Fruit fly (Drosophila melanogaster): Measurements from ENCODE around the gene aay.

aay gene

dm6 chr3L:9410754-9411423, 12.2 kb upstream of the aay start, which contains the start of the genes CG4022 and Cpsf5 (continued):
- TF ChIP-seq CG9876 (GFP tag; optimal IDR thresholded peaks at IDR 0.05) (no peak), pros (GFP tag; optimal IDR thresholded peaks at IDR 0.05) (no peak), Fer2 (tag; optimal IDR thresholded peaks at IDR 0.05) (peak; percentile 67), Blimp-1 (GFP tag; optimal IDR thresholded peaks at IDR 0.05) (peak; percentile 79), CG3838 (GFP tag; optimal IDR thresholded peaks at IDR 0.05) (peak; percentile 74), CG3847 (GFP tag; IDR thresholded peaks at IDR 0.05) (peak; percentile 88), dimm (GFP tag; IDR thresholded peaks at IDR 0.05) (no peak; the same call in 1 of the 2 replicates), Abd-B (GFP tag; optimal IDR thresholded peaks at IDR 0.05) (peak; percentile 86), tin (GFP tag; optimal IDR thresholded peaks at IDR 0.05) (peak; percentile 81), inv (GFP tag; IDR thresholded peaks at IDR 0.05; ENCODE audit: partially characterized antibody) (peak; percentile 49; the same call in 1 of the 2 replicates), CG17568 (GFP tag; optimal IDR thresholded peaks at IDR 0.05) (peak; percentile 63), CG30431 (GFP tag; optimal IDR thresholded peaks at IDR 0.05) (peak; percentile 52), HLH4C (GFP tag; IDR thresholded peaks at IDR 0.05; ENCODE audit: partially characterized antibody) (peak; percentile 41; the same call in 1 of the 3 replicates), CHES-1-like (GFP tag; optimal IDR thresholded peaks at IDR 0.05) (peak; percentile 60), CG3163 (GFP tag; optimal IDR thresholded peaks at IDR 0.05) (peak; percentile 18), pita (GFP tag; optimal IDR thresholded peaks at IDR 0.05) (no peak), unc-4 (GFP tag; IDR thresholded peaks at IDR 0.05; ENCODE audit: partially characterized antibody) (0 out of 2 replicates have a peak, but pooled peaks have one; percentile 16), Bgb (GFP tag; IDR thresholded peaks at IDR 0.05; ENCODE audit: partially characterized antibody) (peak; percentile 23; the same call in 1 of the 2 replicates), bab2 (GFP tag; optimal IDR thresholded peaks at IDR 0.05) (peak; percentile 72), Elba2 (GFP tag; optimal IDR thresholded peaks at IDR 0.05) (peak; percentile 63), eve (GFP tag; optimal IDR thresholded peaks at IDR 0.05) (no peak), sug (tag; optimal IDR thresholded peaks at IDR 0.05) (peak; percentile 89), jing (GFP tag; optimal IDR thresholded peaks at IDR 0.05) (peak; percentile 12), CG43689 (GFP tag; IDR thresholded peaks at IDR 0.05) (peak; percentile 71; the same call in 1 of the 2 replicates), pzg (GFP tag; optimal IDR thresholded peaks at IDR 0.05) (peak; percentile 82), pan (optimal IDR thresholded peaks at IDR 0.05) (no peak), pan (GFP tag; optimal IDR thresholded peaks at IDR 0.05 in 1 of 2, IDR thresholded peaks at IDR 0.05 in 1 of 2) (peak in 1 of 2 experiments; percentile 86), bbx (GFP tag; IDR thresholded peaks at IDR 0.05; ENCODE audit: partially characterized antibody) (no peak), slbo (GFP tag; IDR thresholded peaks at IDR 0.05) (peak; percentile 90), CG1832 (GFP tag; optimal IDR thresholded peaks at IDR 0.05) (no peak), aop (GFP tag; IDR thresholded peaks at IDR 0.05) (no peak), H15 (GFP tag; IDR thresholded peaks at IDR 0.05) (peak; percentile 69; the same call in 2 of the 3 replicates), CG18476 (GFP tag; optimal IDR thresholded peaks at IDR 0.05) (peak; percentile 68), sima (GFP tag; optimal IDR thresholded peaks at IDR 0.05) (no peak), CG8478 (optimal IDR thresholded peaks at IDR 0.05) (no peak), gfzf (GFP tag; optimal IDR thresholded peaks at IDR 0.05) (peak; percentile 71), sna (GFP tag; IDR thresholded peaks at IDR 0.05; ENCODE audit: partially characterized antibody) (no peak), zf30C (GFP tag; optimal IDR thresholded peaks at IDR 0.05) (no peak), CG6813 (GFP tag; optimal IDR thresholded peaks at IDR 0.05) (no peak), CG32532 (GFP tag; IDR thresholded peaks at IDR 0.05) (peak; percentile 91), disco-r (GFP tag; optimal IDR thresholded peaks at IDR 0.05) (no peak), CG16863 (GFP tag; optimal IDR thresholded peaks at IDR 0.05) (peak; percentile 45), TFAM (GFP tag; optimal IDR thresholded peaks at IDR 0.05) (no peak), CG1602 (GFP tag; optimal IDR thresholded peaks at IDR 0.05) (peak; percentile 73), Six4 (GFP tag; optimal IDR thresholded peaks at IDR 0.05) (peak; percentile 69), lov (optimal IDR thresholded peaks at IDR 0.05) (no peak), lov (GFP tag; IDR thresholded peaks at IDR 0.05) (peak; percentile 71; the same call in 2 of the 3 replicates), CG30403 (GFP tag; optimal IDR thresholded peaks at IDR 0.05) (peak; percentile 90), CG13287 (GFP tag; IDR thresholded peaks at IDR 0.05; ENCODE audit: partially characterized antibody) (peak; percentile 68)

Measured in whole organism, embryonic.